Fruit fly (Drosophila melanogaster) whole organism: Measurements from ENCODE around the gene sws.

ENCODE experiments used
- CG8478 ChIP-seq: fragments of >200 bp; optimal IDR thresholded peaks from 2 replicates; lab custom pipeline; 2018; ENCODE audit warnings: inconsistent platforms
- pan ChIP-seq: fragments of >200 bp; optimal IDR thresholded peaks from 2 replicates; lab custom pipeline; 2017
- psq ChIP-seq: fragments of >200 bp; optimal IDR thresholded peaks from 2 replicates; lab custom pipeline; 2017

- TF ChIP-seq CG8478 (lab: Kevin White, UChicago) (no peak), pan (lab: Kevin White, UChicago) (no peak), psq (lab: Kevin White, UChicago) (no peak)
Observed at dm6 chrX:7980786-7981185, 12.8 kb upstream of the sws start.
